Worm (Caenorhabditis elegans) whole organism, L4 larva: ENCODE measurements around the gene K08D10.11.

ENCODE experiments used
- F37D6.2 ChIP-seq: sonication (generic microtip); optimal IDR thresholded peaks from 2 replicates; lab custom pipeline; 2016; ENCODE audit warnings: mild to moderate bottlenecking, missing genetic modification characterization, missing compliant biosample characterization
- Y105C5A.15 ChIP-seq: fragments of 200-800 bp; sonication (Bioruptor generic); IDR thresholded peaks from 2 replicates; pipeline ENCODE4 v1.3.6; 2022; ENCODE audit warnings: missing genetic modification characterization, missing compliant biosample characterization
- Y48G9A.11 ChIP-seq: fragments of 200-800 bp; sonication (Bioruptor generic); IDR thresholded peaks from 2 replicates; pipeline ENCODE4 v1.3.6; 2022; ENCODE audit warnings: missing genetic modification reagents, missing genetic modification characterization, missing compliant biosample characterization
- ceh-20 ChIP-seq: fragments of 200-800 bp; sonication (Bioruptor generic); IDR thresholded peaks from 2 replicates; pipeline ENCODE4 v1.3.6; 2022; ENCODE audit warnings: missing genetic modification reagents, missing genetic modification characterization, missing compliant biosample characterization
- ces-1 ChIP-seq: fragments of 150-350 bp; sonication (generic microtip); optimal IDR thresholded peaks from 4 replicates; lab custom pipeline; 2014; ENCODE audit warnings: missing biosample characterization, missing genetic modification reagents, missing genetic modification characterization
- ctbp-1 ChIP-seq: fragments of 200-800 bp; sonication (Bioruptor generic); IDR thresholded peaks from 2 replicates; pipeline ENCODE4 v1.3.6; 2022; ENCODE audit warnings: missing genetic modification reagents, missing genetic modification characterization, missing compliant biosample characterization
- daf-16 ChIP-seq, 3 experiments: sonication (generic microtip); optimal IDR thresholded peaks; 2 replicates each; lab custom pipeline; 2016 to 2017; ENCODE audit warnings: missing genetic modification characterization in 3 of 3, missing genetic modification reagents in 3 of 3, mild to moderate bottlenecking in 2 of 3, missing compliant biosample characterization in 2 of 3, missing biosample characterization in 1 of 3, moderate library complexity in 1 of 3
- daf-19 ChIP-seq: fragments of 200-800 bp; sonication (Bioruptor generic); conservative IDR thresholded peaks from 2 replicates; pipeline ENCODE4 v1.3.6; 2022; ENCODE audit warnings: missing genetic modification characterization, missing compliant biosample characterization
- daf-8 ChIP-seq: fragments of 200-800 bp; sonication (Bioruptor generic); IDR thresholded peaks from 2 replicates; pipeline ENCODE4 v1.3.6; 2022; ENCODE audit warnings: missing genetic modification characterization, missing compliant biosample characterization
- dmd-9 ChIP-seq: fragments of 200-800 bp; sonication (Bioruptor generic); IDR thresholded peaks from 2 replicates; pipeline ENCODE4 v1.3.6; 2022; ENCODE audit warnings: missing genetic modification reagents, missing genetic modification characterization, missing compliant biosample characterization
- dpl-1 ChIP-seq: fragments of 150-350 bp; optimal IDR thresholded peaks from 2 replicates; lab custom pipeline; 2014; ENCODE audit warnings: missing biosample characterization, missing genetic modification reagents, missing genetic modification characterization
- duxl-1 ChIP-seq: sonication (generic microtip); optimal IDR thresholded peaks from 2 replicates; lab custom pipeline; 2016; ENCODE audit warnings: mild to moderate bottlenecking, missing genetic modification characterization, moderate library complexity, missing compliant biosample characterization; ENCODE audit not compliant: poor library complexity
- egl-27 ChIP-seq: sonication (generic microtip); optimal IDR thresholded peaks from 3 replicates; lab custom pipeline; 2017; ENCODE audit warnings: missing biosample characterization, missing genetic modification reagents, missing genetic modification characterization
- hlh-30 ChIP-seq: sonication (generic microtip); optimal IDR thresholded peaks from 2 replicates; lab custom pipeline; 2017; ENCODE audit warnings: antibody characterized with exemption, mild to moderate bottlenecking, missing genetic modification characterization, missing compliant biosample characterization; ENCODE audit not compliant: insufficient read depth
- lim-7 ChIP-seq: fragments of 200-800 bp; sonication (Bioruptor generic); IDR thresholded peaks from 2 replicates; pipeline ENCODE4 v1.3.6; 2022; ENCODE audit warnings: missing genetic modification characterization, missing compliant biosample characterization
- lin-1 ChIP-seq: fragments of 200-800 bp; sonication (Bioruptor generic); IDR thresholded peaks from 2 replicates; pipeline ENCODE4 v1.3.6; 2022; ENCODE audit warnings: missing genetic modification reagents, missing genetic modification characterization, missing compliant biosample characterization
- lin-13 ChIP-seq: fragments of 150-350 bp; optimal IDR thresholded peaks from 2 replicates; lab custom pipeline; 2014; ENCODE audit warnings: missing biosample characterization, missing genetic modification reagents, missing genetic modification characterization
- lin-38 ChIP-seq: fragments of 200-800 bp; sonication (Bioruptor generic); IDR thresholded peaks from 2 replicates; pipeline ENCODE4 v1.3.6; 2022; ENCODE audit warnings: missing genetic modification reagents, missing genetic modification characterization, missing compliant biosample characterization
- lin-39 ChIP-seq: fragments of 150-350 bp; optimal IDR thresholded peaks from 2 replicates; lab custom pipeline; 2014; ENCODE audit warnings: missing biosample characterization, missing genetic modification reagents, missing genetic modification characterization
- lsy-2 ChIP-seq, 2 experiments: fragments of 150-350 bp in 1 of 2; sonication (generic microtip) in 1 of 2; optimal IDR thresholded peaks; 2 replicates each; lab custom pipeline; 2014 to 2017; ENCODE audit warnings: missing biosample characterization in 2 of 2, missing genetic modification characterization in 2 of 2
- madf-9 ChIP-seq: fragments of 200-800 bp; sonication (Bioruptor generic); conservative IDR thresholded peaks from 2 replicates; pipeline ENCODE4 v1.3.6; 2022; ENCODE audit warnings: missing genetic modification reagents, missing genetic modification characterization, missing compliant biosample characterization
- mdl-1 ChIP-seq, 2 experiments: fragments of 150-350 bp in 1 of 2; sonication (generic microtip) in 1 of 2; optimal IDR thresholded peaks; 2 replicates each; lab custom pipeline; 2014 to 2017; ENCODE audit warnings: missing biosample characterization in 2 of 2, missing genetic modification characterization in 2 of 2
- mdt-29 ChIP-seq: fragments of 200-800 bp; sonication (Bioruptor generic); IDR thresholded peaks from 2 replicates; pipeline ENCODE4 v1.3.6; 2022; ENCODE audit warnings: missing genetic modification reagents, missing genetic modification characterization, missing compliant biosample characterization
- nhr-25 ChIP-seq: sonication (generic microtip); optimal IDR thresholded peaks from 2 replicates; lab custom pipeline; 2017; ENCODE audit warnings: missing genetic modification characterization, mild to moderate bottlenecking, missing compliant biosample characterization, antibody characterized with exemption, moderate library complexity, borderline replicate concordance; ENCODE audit not compliant: insufficient read depth
- php-3 ChIP-seq: fragments of 200-800 bp; sonication (Bioruptor generic); IDR thresholded peaks from 2 replicates; pipeline ENCODE4 v1.3.6; 2022; ENCODE audit warnings: missing genetic modification reagents, missing genetic modification characterization, missing compliant biosample characterization
- rbr-2 ChIP-seq: sonication (generic microtip); optimal IDR thresholded peaks from 2 replicates; lab custom pipeline; 2016; ENCODE audit warnings: missing genotype, missing genetic modification characterization, missing compliant biosample characterization
- saeg-2 ChIP-seq: fragments of 200-800 bp; sonication (Bioruptor generic); IDR thresholded peaks from 2 replicates; pipeline ENCODE4 v1.3.6; 2022; ENCODE audit warnings: missing genetic modification reagents, missing genetic modification characterization, missing compliant biosample characterization
- sdz-12 ChIP-seq: fragments of 200-800 bp; sonication (Bioruptor generic); optimal IDR thresholded peaks from 2 replicates; lab custom pipeline; 2018; ENCODE audit warnings: mild to moderate bottlenecking, missing genetic modification characterization, missing compliant biosample characterization
- set-16 ChIP-seq: fragments of 200-800 bp; sonication (Bioruptor generic); IDR thresholded peaks from 2 replicates; pipeline ENCODE4 v1.3.6; 2022; ENCODE audit warnings: missing genetic modification reagents, missing genetic modification characterization, missing compliant biosample characterization
- snpc-1.2 ChIP-seq: fragments of 200-800 bp; sonication (Bioruptor generic); IDR thresholded peaks from 2 replicates; pipeline ENCODE4 v1.3.6; 2022; ENCODE audit warnings: missing genetic modification reagents, missing genetic modification characterization, missing compliant biosample characterization
- snpc-4 ChIP-seq: fragments of 150-350 bp; optimal IDR thresholded peaks from 2 replicates; lab custom pipeline; 2014; ENCODE audit warnings: missing biosample characterization, missing genetic modification characterization
- spr-1 ChIP-seq: sonication (generic microtip); optimal IDR thresholded peaks from 2 replicates; lab custom pipeline; 2016; ENCODE audit warnings: mild to moderate bottlenecking, missing genetic modification characterization, missing compliant biosample characterization
- spr-3 ChIP-seq: fragments of 200-800 bp; sonication (Bioruptor generic); optimal IDR thresholded peaks from 2 replicates; lab custom pipeline; 2018; ENCODE audit warnings: mild to moderate bottlenecking, missing genetic modification characterization, missing compliant biosample characterization
- unc-130 ChIP-seq: sonication (generic microtip); optimal IDR thresholded peaks from 2 replicates; lab custom pipeline; 2016; ENCODE audit warnings: missing genetic modification reagents, missing genetic modification characterization, missing compliant biosample characterization
- vab-7 ChIP-seq: fragments of 200-800 bp; sonication (Bioruptor generic); IDR thresholded peaks from 2 replicates; pipeline ENCODE4 v1.3.6; 2022; ENCODE audit warnings: missing genetic modification reagents, missing genetic modification characterization, missing compliant biosample characterization
- zfp-3 ChIP-seq: fragments of 200-800 bp; sonication (Bioruptor generic); conservative IDR thresholded peaks from 2 replicates; pipeline ENCODE4 v1.3.6; 2022; ENCODE audit warnings: missing genetic modification reagents, missing genetic modification characterization, missing compliant biosample characterization
- zip-2 ChIP-seq: fragments of 150-350 bp; optimal IDR thresholded peaks from 2 replicates; lab custom pipeline; 2014; ENCODE audit warnings: missing biosample characterization, missing genetic modification characterization
- ztf-7 ChIP-seq: fragments of 150-350 bp; optimal IDR thresholded peaks from 2 replicates; lab custom pipeline; 2014; ENCODE audit warnings: missing biosample characterization, missing genetic modification characterization

Gene K08D10.11

DNA sequence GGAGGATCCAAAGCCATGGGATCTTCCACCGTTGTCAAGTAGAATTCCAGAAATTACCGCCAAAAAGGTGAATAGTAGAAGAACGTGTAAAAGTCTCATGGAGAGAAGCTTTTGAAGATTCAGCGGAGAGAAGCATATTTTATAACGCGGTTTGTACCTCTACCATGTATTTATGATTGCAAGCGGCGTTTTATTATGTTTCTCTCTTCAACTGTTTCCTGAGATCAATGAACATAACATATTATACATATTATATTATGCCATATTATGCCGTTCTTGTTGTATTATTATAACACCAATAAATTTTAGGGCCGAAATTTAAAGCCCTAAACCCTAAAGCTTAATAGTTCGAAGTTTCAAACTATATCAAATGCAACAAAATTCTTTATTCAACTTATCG lies 45.7 kb downstream of the K08D10.11 start, which contains the start of gene F49F1.18:
Gene F49F1.18, minus strand, starts transcription at position 101 of the 400 bp plus-strand sequence.
- TF ChIP-seq lsy-2 (tag; optimal IDR thresholded peaks at IDR 0.05; lab: Kevin White, UChicago), result no peak
- no peak for TF ChIP-seq ces-1
- TF ChIP-seq ceh-20 (GFP tag; lab: Robert Waterston, UW), result no peak
- no peak for TF ChIP-seq duxl-1 (tag; lab: Kevin White, UChicago)
- no peak for TF ChIP-seq Y48G9A.11 (GFP tag; lab: Robert Waterston, UW)
- TF ChIP-seq mdl-1 (tag; optimal IDR thresholded peaks at IDR 0.05; lab: Kevin White, UChicago), result no peak
- TF ChIP-seq rbr-2 (tag; lab: Kevin White, UChicago), result no peak
- TF ChIP-seq madf-9 (GFP tag; lab: Robert Waterston, UW), result no peak
- no peak for TF ChIP-seq F37D6.2 (tag; lab: Kevin White, UChicago)
- TF ChIP-seq lim-7 (GFP tag; lab: Robert Waterston, UW), result no peak
- TF ChIP-seq dmd-9 (GFP tag; lab: Robert Waterston, UW), result no peak
- no peak for TF ChIP-seq lin-38 (GFP tag; lab: Robert Waterston, UW)
- no peak for TF ChIP-seq ctbp-1
- TF ChIP-seq php-3, result no peak
- no peak for TF ChIP-seq hlh-30
- TF ChIP-seq, all 104 proteins: peak for 0

DNA sequence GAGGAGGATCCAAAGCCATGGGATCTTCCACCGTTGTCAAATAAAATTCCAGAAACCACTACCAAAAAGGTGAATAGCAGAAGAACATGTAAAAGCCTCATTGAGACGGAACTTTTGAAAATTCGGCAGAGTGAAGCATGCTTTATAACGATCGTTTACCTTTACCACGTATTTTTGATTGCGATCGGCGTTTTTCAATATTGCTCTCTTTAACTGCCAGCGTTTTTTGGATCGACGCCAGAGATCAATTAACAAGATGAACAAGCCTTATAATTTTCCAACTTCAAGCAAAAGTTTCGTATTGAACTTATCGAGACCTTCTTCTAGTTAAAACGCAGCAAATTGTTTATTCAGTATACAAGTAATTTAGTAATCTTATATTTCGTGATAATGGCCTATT lies 47.0 kb downstream of the K08D10.11 start, which contains the start of gene F49F1.10:
Gene F49F1.10, minus strand, starts transcription at position 101 of the 400 bp plus-strand sequence.
- TF ChIP-seq daf-16 (GFP tag; optimal IDR thresholded peaks at IDR 0.05; lab: Kevin White, UChicago), result no peak
- TF ChIP-seq daf-16 (tag; optimal IDR thresholded peaks at IDR 0.05; lab: Kevin White, UChicago), result no peak
- TF ChIP-seq snpc-4 (tag; lab: Kevin White, UChicago), result no peak
- TF ChIP-seq daf-8 (GFP tag; lab: Robert Waterston, UW), result no peak
- no peak for TF ChIP-seq spr-3 (GFP tag; lab: Kevin White, UChicago)
- TF ChIP-seq duxl-1 (tag; lab: Kevin White, UChicago), result no peak
- TF ChIP-seq daf-19, result no peak
- no peak for TF ChIP-seq zip-2 (tag; lab: Kevin White, UChicago)
- TF ChIP-seq set-16 (GFP tag; lab: Robert Waterston, UW), result no peak
- TF ChIP-seq, all 104 proteins: peak for 0

DNA sequence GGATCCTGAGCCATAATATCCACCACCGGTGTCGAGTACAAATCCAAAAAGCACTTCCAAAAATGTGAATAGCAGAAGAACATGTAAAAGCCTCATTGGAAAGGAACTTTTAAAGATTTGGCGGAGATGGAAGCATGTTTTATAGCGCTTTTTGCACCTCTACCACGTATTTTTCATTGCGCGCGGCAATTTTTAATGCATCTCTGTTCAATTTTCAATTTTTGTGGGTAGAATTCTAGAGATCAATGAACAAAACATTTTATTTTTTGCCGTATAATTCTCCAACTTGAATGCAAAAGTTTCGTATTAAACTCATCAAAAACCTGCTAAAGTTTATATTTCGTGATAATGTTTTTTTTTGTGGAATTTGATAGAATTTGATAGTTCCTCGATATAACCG lies 48.5 kb downstream of the K08D10.11 start, which contains the start of gene F49F1.9:
Gene F49F1.9, minus strand, starts transcription at position 101 of the 400 bp plus-strand sequence.
- TF ChIP-seq lin-1 (GFP tag; lab: Robert Waterston, UW) (no peak), mdt-29 (no peak), nhr-25 (tag; lab: Kevin White, UChicago) (no peak), dpl-1 (GFP tag; lab: Kevin White, UChicago) (no peak), lin-13 (GFP tag; lab: Kevin White, UChicago) (no peak), Y105C5A.15 (GFP tag; lab: Robert Waterston, UW) (no peak), vab-7 (GFP tag; lab: Robert Waterston, UW) (no peak), unc-130 (GFP tag; lab: Kevin White, UChicago) (no peak), sdz-12 (no peak), lin-39 (tag; lab: Kevin White, UChicago) (no peak), spr-1 (tag; lab: Kevin White, UChicago) (no peak), ztf-7 (no peak), ctbp-1 (no peak), egl-27 (tag; lab: Kevin White, UChicago) (no peak)

- TF ChIP-seq egl-27 (tag; lab: Kevin White, UChicago) (no peak), saeg-2 (GFP tag; lab: Robert Waterston, UW) (no peak), daf-8 (GFP tag; lab: Robert Waterston, UW) (no peak), snpc-1.2 (GFP tag; lab: Robert Waterston, UW) (no peak), zfp-3 (GFP tag; lab: Robert Waterston, UW) (no peak)
- TF ChIP-seq, all 104 proteins: peak for 0
These were observed 50.3 kb downstream of the K08D10.11 start, which contains the start of gene F49F1.17 for ce11 chrIV:4135744-4136143. F49F1.17 (minus strand) TSS chrIV:4135844.
